Worm (Caenorhabditis elegans): Measurements from ENCODE around the gene fnta-1.
A peak's percentile ranks its signal among the peaks of the same experiment; 100 is the strongest.

fnta-1 gene

DNA sequence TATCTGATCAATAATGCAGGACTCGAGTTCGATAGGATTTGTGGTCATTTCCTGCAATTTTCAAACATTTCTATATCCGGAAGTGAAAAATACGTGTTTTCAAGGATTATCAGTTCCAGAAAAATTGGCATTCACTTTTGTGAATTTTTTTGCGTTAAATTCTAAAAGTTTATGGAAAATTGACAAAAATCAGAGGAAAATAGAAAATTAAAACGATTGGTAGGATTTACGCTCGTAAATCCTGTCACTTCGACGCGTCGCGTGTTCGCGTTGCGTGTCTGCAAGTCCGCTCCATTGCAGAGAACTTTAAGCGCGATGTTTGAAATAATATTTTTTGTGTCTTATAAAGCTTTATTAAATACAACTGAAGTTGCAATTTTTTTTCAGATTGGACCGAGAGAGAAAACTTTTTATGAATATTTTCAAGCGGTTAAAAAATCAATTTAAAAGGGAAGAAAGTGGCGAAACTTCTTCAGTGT is 15.3 kb upstream of the fnta-1 start, which contains the start of gene rcat-1 (continued):
- TF ChIP-seq let-526 (GFP tag; IDR thresholded peaks at IDR 0.05) = no peak
- peak; percentile 68 for TF ChIP-seq ekl-4 (GFP tag; IDR thresholded peaks at IDR 0.05)
- no peak for TF ChIP-seq Y95B8A.8 (GFP tag; IDR thresholded peaks at IDR 0.05)
- peak; percentile 71 for TF ChIP-seq dpl-1 (GFP tag; optimal IDR thresholded peaks at IDR 0.05)
- TF ChIP-seq attf-5 (GFP tag; optimal IDR thresholded peaks at IDR 0.05) = peak; percentile 77
- no peak for TF ChIP-seq Y56A3A.18 (GFP tag; IDR thresholded peaks at IDR 0.05)
- no peak for TF ChIP-seq F37B4.10 (GFP tag; IDR thresholded peaks at IDR 0.05)
- peak; percentile 48 for TF ChIP-seq F23B12.7 (tag; optimal IDR thresholded peaks at IDR 0.05; ENCODE audit: insufficient read depth)
- no peak for TF ChIP-seq tbx-9 (tag; optimal IDR thresholded peaks at IDR 0.05; ENCODE audit: borderline replicate concordance)
- no peak for TF ChIP-seq ceh-40 (GFP tag; IDR thresholded peaks at IDR 0.05)
- no peak for TF ChIP-seq ama-1 (optimal IDR thresholded peaks at IDR 0.05)
- TF ChIP-seq ama-1 (GFP tag; optimal IDR thresholded peaks at IDR 0.05) = no peak
- TF ChIP-seq Y53G8AR.9 (GFP tag; conservative IDR thresholded peaks at IDR 0.05) = no peak
- TF ChIP-seq Y79H2A.3 (GFP tag; conservative IDR thresholded peaks at IDR 0.05) = no peak
- TF ChIP-seq ceh-100 (GFP tag; IDR thresholded peaks at IDR 0.05) = peak; percentile 16; the same call in 1 of the 2 replicates
- TF ChIP-seq unc-62 (GFP tag; optimal IDR thresholded peaks at IDR 0.05) = peak; percentile 47
- TF ChIP-seq snpc-1.1 (tag; optimal IDR thresholded peaks at IDR 0.05; ENCODE audit: insufficient read depth) = no peak
- peak; percentile 30 for TF ChIP-seq ceh-27 (GFP tag; optimal IDR thresholded peaks at IDR 0.05)
- no peak for TF ChIP-seq lin-26 (GFP tag; IDR thresholded peaks at IDR 0.05)
- no peak for TF ChIP-seq somi-1 (GFP tag; optimal IDR thresholded peaks at IDR 0.05)
- TF ChIP-seq rcor-1 (GFP tag; IDR thresholded peaks at IDR 0.05) = peak; percentile 17; the same call in 1 of the 2 replicates
- no peak for TF ChIP-seq F10E7.11 (tag; optimal IDR thresholded peaks at IDR 0.05)
- TF ChIP-seq ztf-3 (GFP tag; optimal IDR thresholded peaks at IDR 0.05) = no peak
- no peak for TF ChIP-seq B0019.2 (GFP tag; conservative IDR thresholded peaks at IDR 0.05)
- TF ChIP-seq let-607 (tag; optimal IDR thresholded peaks at IDR 0.05) = no peak
- TF ChIP-seq madf-10 (tag; optimal IDR thresholded peaks at IDR 0.05) = no peak
- no peak; the same call in 1 of the 2 replicates for TF ChIP-seq Y67H2A.10 (GFP tag; conservative IDR thresholded peaks at IDR 0.05)
- no peak for TF ChIP-seq nhr-90 (tag; optimal IDR thresholded peaks at IDR 0.05)
- no peak for TF ChIP-seq chd-7 (tag; optimal IDR thresholded peaks at IDR 0.05)
- no peak for TF ChIP-seq ztf-6 (GFP tag; IDR thresholded peaks at IDR 0.05)
- TF ChIP-seq dox-1 (GFP tag; IDR thresholded peaks at IDR 0.05) = no peak
- TF ChIP-seq ceh-58 (GFP tag; IDR thresholded peaks at IDR 0.05) = no peak
- no peak for TF ChIP-seq attf-3 (GFP tag; conservative IDR thresholded peaks at IDR 0.05)
- TF ChIP-seq K11D2.4 (GFP tag; IDR thresholded peaks at IDR 0.05) = no peak
- no peak for TF ChIP-seq rpc-1 (optimal IDR thresholded peaks at IDR 0.05)
- TF ChIP-seq rpc-1 (tag; optimal IDR thresholded peaks at IDR 0.05) = no peak
- no peak for TF ChIP-seq unc-130 (GFP tag; optimal IDR thresholded peaks at IDR 0.05)
- TF ChIP-seq K12H6.12 (tag; optimal IDR thresholded peaks at IDR 0.05) = no peak
- TF ChIP-seq cebp-1 (GFP tag; IDR thresholded peaks at IDR 0.05) = no peak
- no peak for TF ChIP-seq cebp-1 (tag; optimal IDR thresholded peaks at IDR 0.05)
- no peak for TF ChIP-seq zfh-2 (GFP tag; conservative IDR thresholded peaks at IDR 0.05)
- peak; percentile 23 for TF ChIP-seq athp-1 (tag; optimal IDR thresholded peaks at IDR 0.05)
- peak; percentile 99 for TF ChIP-seq madf-3 (GFP tag; IDR thresholded peaks at IDR 0.05)
- TF ChIP-seq nfya-2 (GFP tag; IDR thresholded peaks at IDR 0.05) = no peak
- TF ChIP-seq sptf-2 (GFP tag; optimal IDR thresholded peaks at IDR 0.05) = no peak
- TF ChIP-seq ztf-25 (GFP tag; IDR thresholded peaks at IDR 0.05) = no peak
- TF ChIP-seq hrde-1 (tag; optimal IDR thresholded peaks at IDR 0.05; ENCODE audit: borderline replicate concordance) = no peak
- no peak for TF ChIP-seq bed-2 (GFP tag; IDR thresholded peaks at IDR 0.05)
- no peak for TF ChIP-seq snpc-3.4 (tag; optimal IDR thresholded peaks at IDR 0.05)
- no peak for TF ChIP-seq ccch-3 (GFP tag; optimal IDR thresholded peaks at IDR 0.05)

Data from whole organism, young adult.